Worm (Caenorhabditis elegans) whole organism, L4 larva: Measurements from ENCODE around the gene sri-25.
A peak's percentile ranks its signal among the peaks of the same experiment; 100 is the strongest.

ENCODE experiments used
- F26F4.8 ChIP-seq: fragments of 200-800 bp; sonication (Bioruptor generic); conservative IDR thresholded peaks from 2 replicates; pipeline ENCODE4 v1.3.6; 2022; ENCODE audit warnings: missing genetic modification characterization, missing compliant biosample characterization
- F37D6.2 ChIP-seq: sonication (generic microtip); optimal IDR thresholded peaks from 2 replicates; lab custom pipeline; 2016; ENCODE audit warnings: mild to moderate bottlenecking, missing genetic modification characterization, missing compliant biosample characterization
- F49E8.2 ChIP-seq: sonication (generic microtip); optimal IDR thresholded peaks from 2 replicates; lab custom pipeline; 2016; ENCODE audit warnings: missing compliant biosample characterization, mild to moderate bottlenecking, missing genetic modification characterization, borderline replicate concordance
- R02D3.7 ChIP-seq: fragments of 150-350 bp; sonication (generic microtip); optimal IDR thresholded peaks from 3 replicates; lab custom pipeline; 2014; ENCODE audit warnings: missing biosample characterization, missing genetic modification characterization
- T20F7.1 ChIP-seq: fragments of 200-800 bp; sonication (Bioruptor generic); optimal IDR thresholded peaks from 2 replicates; lab custom pipeline; 2018; ENCODE audit warnings: mild to moderate bottlenecking, missing genetic modification characterization, missing compliant biosample characterization
- Y105C5A.15 ChIP-seq: fragments of 200-800 bp; sonication (Bioruptor generic); IDR thresholded peaks from 2 replicates; pipeline ENCODE4 v1.3.6; 2022; ENCODE audit warnings: missing genetic modification characterization, missing compliant biosample characterization
- Y5F2A.4 ChIP-seq: fragments of 200-800 bp; sonication (Bioruptor generic); optimal IDR thresholded peaks from 2 replicates; lab custom pipeline; 2018; ENCODE audit warnings: mild to moderate bottlenecking, missing genetic modification characterization, missing compliant biosample characterization
- Y75B8A.6 ChIP-seq: fragments of 200-800 bp; sonication (Bioruptor generic); IDR thresholded peaks from 2 replicates; pipeline ENCODE4 v1.3.6; 2022; ENCODE audit warnings: missing genetic modification reagents, missing genetic modification characterization, missing compliant biosample characterization
- ZK337.2 ChIP-seq: fragments of 200-800 bp; sonication (Bioruptor generic); IDR thresholded peaks from 2 replicates; pipeline ENCODE4 v1.3.6; 2022; ENCODE audit warnings: missing genetic modification reagents, missing genetic modification characterization, missing compliant biosample characterization
- ama-1 ChIP-seq: fragments of 150-350 bp; optimal IDR thresholded peaks from 2 replicates; lab custom pipeline; 2014; ENCODE audit warnings: inconsistent platforms, mixed read lengths
- attf-4 ChIP-seq: sonication (generic microtip); optimal IDR thresholded peaks from 3 replicates; lab custom pipeline; 2017; ENCODE audit warnings: missing biosample characterization, missing genetic modification characterization
- ceh-20 ChIP-seq: fragments of 200-800 bp; sonication (Bioruptor generic); IDR thresholded peaks from 2 replicates; pipeline ENCODE4 v1.3.6; 2022; ENCODE audit warnings: missing genetic modification reagents, missing genetic modification characterization, missing compliant biosample characterization
- cey-2 ChIP-seq: sonication (generic microtip); optimal IDR thresholded peaks from 3 replicates; lab custom pipeline; 2017; ENCODE audit warnings: missing genetic modification characterization, mild to moderate bottlenecking, missing compliant biosample characterization, antibody characterized with exemption, borderline replicate concordance; ENCODE audit not compliant: insufficient read depth
- ctbp-1 ChIP-seq: fragments of 200-800 bp; sonication (Bioruptor generic); IDR thresholded peaks from 2 replicates; pipeline ENCODE4 v1.3.6; 2022; ENCODE audit warnings: missing genetic modification reagents, missing genetic modification characterization, missing compliant biosample characterization
- daf-16 ChIP-seq, 3 experiments: sonication (generic microtip); optimal IDR thresholded peaks; 2 replicates each; lab custom pipeline; 2016 to 2017; ENCODE audit warnings: missing genetic modification characterization in 3 of 3, missing genetic modification reagents in 3 of 3, mild to moderate bottlenecking in 2 of 3, missing compliant biosample characterization in 2 of 3, missing biosample characterization in 1 of 3, moderate library complexity in 1 of 3
- daf-19 ChIP-seq: fragments of 200-800 bp; sonication (Bioruptor generic); conservative IDR thresholded peaks from 2 replicates; pipeline ENCODE4 v1.3.6; 2022; ENCODE audit warnings: missing genetic modification characterization, missing compliant biosample characterization
- dmd-8 ChIP-seq: fragments of 200-800 bp; sonication (Bioruptor generic); IDR thresholded peaks from 2 replicates; pipeline ENCODE4 v1.3.6; 2022; ENCODE audit warnings: missing genetic modification characterization, missing compliant biosample characterization
- duxl-1 ChIP-seq: sonication (generic microtip); optimal IDR thresholded peaks from 2 replicates; lab custom pipeline; 2016; ENCODE audit warnings: mild to moderate bottlenecking, missing genetic modification characterization, moderate library complexity, missing compliant biosample characterization; ENCODE audit not compliant: poor library complexity
- fkh-10 ChIP-seq: fragments of 150-350 bp; optimal IDR thresholded peaks from 2 replicates; lab custom pipeline; 2014; ENCODE audit warnings: missing biosample characterization, missing genetic modification reagents, missing genetic modification characterization
- fos-1 ChIP-seq: fragments of 150-350 bp; optimal IDR thresholded peaks from 2 replicates; lab custom pipeline; 2014; ENCODE audit warnings: missing biosample characterization, missing genetic modification characterization
- hif-1 ChIP-seq, 2 experiments: sonication (generic microtip); optimal IDR thresholded peaks; 2 replicates each; lab custom pipeline; 2016 to 2017; ENCODE audit warnings: missing compliant biosample characterization in 2 of 2, missing genetic modification characterization in 2 of 2, missing genetic modification reagents in 2 of 2, missing genotype in 2 of 2, mild to moderate bottlenecking in 1 of 2
- hlh-11 ChIP-seq: fragments of 200-800 bp; sonication (Bioruptor generic); optimal IDR thresholded peaks from 2 replicates; lab custom pipeline; 2018; ENCODE audit warnings: mild to moderate bottlenecking, missing genetic modification characterization, missing compliant biosample characterization
- hlh-30 ChIP-seq: sonication (generic microtip); optimal IDR thresholded peaks from 2 replicates; lab custom pipeline; 2017; ENCODE audit warnings: antibody characterized with exemption, mild to moderate bottlenecking, missing genetic modification characterization, missing compliant biosample characterization; ENCODE audit not compliant: insufficient read depth
- jun-1 ChIP-seq: fragments of 150-350 bp; optimal IDR thresholded peaks from 2 replicates; lab custom pipeline; 2014; ENCODE audit warnings: missing biosample characterization, missing genetic modification reagents, missing genetic modification characterization
- lin-15B ChIP-seq: fragments of 150-350 bp; sonication (generic microtip); optimal IDR thresholded peaks from 3 replicates; lab custom pipeline; 2014; ENCODE audit warnings: missing biosample characterization, missing genetic modification characterization
- lin-38 ChIP-seq: fragments of 200-800 bp; sonication (Bioruptor generic); IDR thresholded peaks from 2 replicates; pipeline ENCODE4 v1.3.6; 2022; ENCODE audit warnings: missing genetic modification reagents, missing genetic modification characterization, missing compliant biosample characterization
- lir-3 ChIP-seq: sonication (generic microtip); optimal IDR thresholded peaks from 2 replicates; lab custom pipeline; 2016; ENCODE audit warnings: mild to moderate bottlenecking, missing genetic modification characterization, missing compliant biosample characterization
- mdl-1 ChIP-seq, 2 experiments: fragments of 150-350 bp in 1 of 2; sonication (generic microtip) in 1 of 2; optimal IDR thresholded peaks; 2 replicates each; lab custom pipeline; 2014 to 2017; ENCODE audit warnings: missing biosample characterization in 2 of 2, missing genetic modification characterization in 2 of 2
- mep-1 ChIP-seq: fragments of 150-350 bp; sonication (generic microtip); optimal IDR thresholded peaks from 3 replicates; lab custom pipeline; 2014; ENCODE audit warnings: missing biosample characterization, missing genetic modification characterization
- nhr-10 ChIP-seq: fragments of 150-350 bp; optimal IDR thresholded peaks from 2 replicates; lab custom pipeline; 2014; ENCODE audit warnings: missing biosample characterization, missing genetic modification characterization
- nhr-102 ChIP-seq: sonication (generic microtip); optimal IDR thresholded peaks from 2 replicates; lab custom pipeline; 2016; ENCODE audit warnings: mild to moderate bottlenecking, missing genetic modification characterization, moderate library complexity, missing compliant biosample characterization
- nhr-237 ChIP-seq: sonication (generic microtip); optimal IDR thresholded peaks from 2 replicates; lab custom pipeline; 2017; ENCODE audit warnings: missing biosample characterization, missing genetic modification characterization
- nhr-25 ChIP-seq: sonication (generic microtip); optimal IDR thresholded peaks from 2 replicates; lab custom pipeline; 2017; ENCODE audit warnings: missing genetic modification characterization, mild to moderate bottlenecking, missing compliant biosample characterization, antibody characterized with exemption, moderate library complexity, borderline replicate concordance; ENCODE audit not compliant: insufficient read depth
- nhr-41 ChIP-seq: fragments of 200-800 bp; sonication (Bioruptor generic); IDR thresholded peaks from 2 replicates; pipeline ENCODE4 v1.3.6; 2022; ENCODE audit warnings: missing genetic modification reagents, missing genetic modification characterization, missing compliant biosample characterization
- nhr-77 ChIP-seq: fragments of 150-350 bp; optimal IDR thresholded peaks from 2 replicates; lab custom pipeline; 2014; ENCODE audit warnings: missing biosample characterization, missing genetic modification characterization
- pha-4 ChIP-seq, 2 experiments: fragments of 150-350 bp in 1 of 2; fragments of 200-800 bp in 1 of 2; sonication (Bioruptor generic) in 1 of 2; IDR thresholded peaks in 1 of 2; optimal IDR thresholded peaks in 1 of 2; 2 replicates each; pipeline versions ENCODE4 v1.3.6 to Lab custom; 2014 to 2022; ENCODE audit warnings: missing genetic modification characterization in 2 of 2, missing genetic modification reagents in 2 of 2, missing biosample characterization in 1 of 2, missing compliant biosample characterization in 1 of 2
- php-3 ChIP-seq: fragments of 200-800 bp; sonication (Bioruptor generic); IDR thresholded peaks from 2 replicates; pipeline ENCODE4 v1.3.6; 2022; ENCODE audit warnings: missing genetic modification reagents, missing genetic modification characterization, missing compliant biosample characterization
- pqm-1 ChIP-seq: sonication (generic microtip); optimal IDR thresholded peaks from 2 replicates; lab custom pipeline; 2017; ENCODE audit warnings: missing biosample characterization, missing genetic modification characterization
- rbr-2 ChIP-seq: sonication (generic microtip); optimal IDR thresholded peaks from 2 replicates; lab custom pipeline; 2016; ENCODE audit warnings: missing genotype, missing genetic modification characterization, missing compliant biosample characterization
- sdz-12 ChIP-seq: fragments of 200-800 bp; sonication (Bioruptor generic); optimal IDR thresholded peaks from 2 replicates; lab custom pipeline; 2018; ENCODE audit warnings: mild to moderate bottlenecking, missing genetic modification characterization, missing compliant biosample characterization
- set-16 ChIP-seq: fragments of 200-800 bp; sonication (Bioruptor generic); IDR thresholded peaks from 2 replicates; pipeline ENCODE4 v1.3.6; 2022; ENCODE audit warnings: missing genetic modification reagents, missing genetic modification characterization, missing compliant biosample characterization
- snpc-1.2 ChIP-seq: fragments of 200-800 bp; sonication (Bioruptor generic); IDR thresholded peaks from 2 replicates; pipeline ENCODE4 v1.3.6; 2022; ENCODE audit warnings: missing genetic modification reagents, missing genetic modification characterization, missing compliant biosample characterization
- spr-3 ChIP-seq: fragments of 200-800 bp; sonication (Bioruptor generic); optimal IDR thresholded peaks from 2 replicates; lab custom pipeline; 2018; ENCODE audit warnings: mild to moderate bottlenecking, missing genetic modification characterization, missing compliant biosample characterization
- tag-97 ChIP-seq: fragments of 200-800 bp; sonication (Bioruptor generic); IDR thresholded peaks from 2 replicates; pipeline ENCODE4 v1.3.6; 2022; ENCODE audit warnings: missing genetic modification characterization, missing compliant biosample characterization
- unc-130 ChIP-seq: sonication (generic microtip); optimal IDR thresholded peaks from 2 replicates; lab custom pipeline; 2016; ENCODE audit warnings: missing genetic modification reagents, missing genetic modification characterization, missing compliant biosample characterization
- unc-62 ChIP-seq, 3 experiments: fragments of 150-350 bp in 1 of 3; sonication (generic microtip); optimal IDR thresholded peaks in 2 of 3; peaks in 1 of 3; 1 replicate in 1 of 3; 2 replicates in 2 of 3; lab custom pipeline; 2014 to 2017; ENCODE audit warnings: missing biosample characterization in 3 of 3, missing genetic modification characterization in 3 of 3, missing genetic modification reagents in 3 of 3, missing genotype in 1 of 3
- vab-7 ChIP-seq: fragments of 200-800 bp; sonication (Bioruptor generic); IDR thresholded peaks from 2 replicates; pipeline ENCODE4 v1.3.6; 2022; ENCODE audit warnings: missing genetic modification reagents, missing genetic modification characterization, missing compliant biosample characterization
- zfp-3 ChIP-seq: fragments of 200-800 bp; sonication (Bioruptor generic); conservative IDR thresholded peaks from 2 replicates; pipeline ENCODE4 v1.3.6; 2022; ENCODE audit warnings: missing genetic modification reagents, missing genetic modification characterization, missing compliant biosample characterization
- zip-2 ChIP-seq: fragments of 150-350 bp; optimal IDR thresholded peaks from 2 replicates; lab custom pipeline; 2014; ENCODE audit warnings: missing biosample characterization, missing genetic modification characterization

Gene sri-25

ce11 chrV:15189567-15189966 is 27.2 kb upstream of the sri-25 start, which contains the start of gene cyn-3 (continued):
- peak; percentile 79 for TF ChIP-seq hlh-30 (tag; lab: Kevin White, UChicago)
- TF ChIP-seq ama-1 (lab: Kevin White, UChicago) = peak; percentile 2
- no peak for TF ChIP-seq zfp-3
- TF ChIP-seq ctbp-1 (GFP tag; lab: Robert Waterston, UW) = peak; percentile 67
- TF ChIP-seq ceh-20 (GFP tag; lab: Robert Waterston, UW) = no peak
- peak; percentile 45 for TF ChIP-seq F37D6.2
- TF ChIP-seq F26F4.8 (GFP tag; lab: Robert Waterston, UW) = no peak
- peak; percentile 28; the same call in 1 of the 2 replicates for TF ChIP-seq snpc-1.2 (GFP tag; lab: Robert Waterston, UW)
- TF ChIP-seq nhr-237 = no peak
- peak; percentile 51 for TF ChIP-seq duxl-1 (tag; lab: Kevin White, UChicago)
- no peak for TF ChIP-seq Y5F2A.4 (GFP tag; lab: Kevin White, UChicago)
- TF ChIP-seq fkh-10 (GFP tag; lab: Kevin White, UChicago) = peak; percentile 81
- TF ChIP-seq unc-130 (GFP tag; lab: Kevin White, UChicago) = peak; percentile 31
- no peak for TF ChIP-seq cey-2 (tag; lab: Kevin White, UChicago)
- TF ChIP-seq rbr-2 (tag; lab: Kevin White, UChicago) = peak; percentile 81
- TF ChIP-seq daf-19 = no peak
- TF ChIP-seq nhr-41 (GFP tag; lab: Robert Waterston, UW) = no peak
- peak in 1 of 2 experiments; percentile 85 for TF ChIP-seq unc-62 (GFP tag; optimal IDR thresholded peaks at IDR 0.05 in 1 of 2; lab: Kevin White, UChicago)
- no peak for TF ChIP-seq unc-62 (tag; optimal IDR thresholded peaks at IDR 0.05; lab: Kevin White, UChicago)
- TF ChIP-seq fos-1 = no peak
- TF ChIP-seq pha-4 (GFP tag; IDR thresholded peaks at IDR 0.05; lab: Robert Waterston, UW) = 0 out of 2 replicates have a peak, but pooled peaks have one; percentile 44
- TF ChIP-seq pha-4 (tag; optimal IDR thresholded peaks at IDR 0.05; lab: Kevin White, UChicago) = peak; percentile 71
- TF ChIP-seq pqm-1 (tag; lab: Kevin White, UChicago) = no peak
- TF ChIP-seq spr-3 (GFP tag; lab: Kevin White, UChicago) = no peak
- no peak for TF ChIP-seq ZK337.2
- no peak for TF ChIP-seq lir-3 (tag; lab: Kevin White, UChicago)
- TF ChIP-seq lin-15B (tag; lab: Kevin White, UChicago) = peak; percentile 46
- TF ChIP-seq set-16 (GFP tag; lab: Robert Waterston, UW) = no peak
- no peak for TF ChIP-seq php-3 (GFP tag; lab: Robert Waterston, UW)
- TF ChIP-seq nhr-25 = peak; percentile 28
- no peak for TF ChIP-seq Y105C5A.15 (GFP tag; lab: Robert Waterston, UW)
- no peak for TF ChIP-seq jun-1 (tag; lab: Kevin White, UChicago)
- TF ChIP-seq mdl-1 (tag; optimal IDR thresholded peaks at IDR 0.05; lab: Kevin White, UChicago) = peak in 1 of 2 experiments; percentile 31
- TF ChIP-seq dmd-8 (GFP tag; lab: Robert Waterston, UW) = no peak
- peak in 1 of 2 experiments; percentile 60 for TF ChIP-seq hif-1 (tag; optimal IDR thresholded peaks at IDR 0.05; lab: Kevin White, UChicago)
- no peak for TF ChIP-seq Y75B8A.6 (GFP tag; lab: Robert Waterston, UW)
- TF ChIP-seq nhr-10 (tag; lab: Kevin White, UChicago) = no peak
- TF ChIP-seq zip-2 (tag; lab: Kevin White, UChicago) = no peak
- TF ChIP-seq nhr-77 = peak; percentile 82
- peak in 1 of 2 experiments; percentile 35 for TF ChIP-seq daf-16 (GFP tag; optimal IDR thresholded peaks at IDR 0.05; lab: Kevin White, UChicago)
- peak; percentile 65 for TF ChIP-seq daf-16 (tag; optimal IDR thresholded peaks at IDR 0.05; lab: Kevin White, UChicago)
- peak; percentile 73 for TF ChIP-seq hlh-11 (tag; lab: Kevin White, UChicago)
- no peak for TF ChIP-seq F49E8.2 (tag; lab: Kevin White, UChicago)
- TF ChIP-seq R02D3.7 = no peak
- TF ChIP-seq tag-97 (GFP tag; lab: Robert Waterston, UW) = no peak
- no peak for TF ChIP-seq sdz-12 (GFP tag; lab: Kevin White, UChicago)
- TF ChIP-seq mep-1 (tag; lab: Kevin White, UChicago) = peak; percentile 86
- no peak for TF ChIP-seq vab-7
- TF ChIP-seq attf-4 (tag; lab: Kevin White, UChicago) = no peak
- TF ChIP-seq nhr-102 (tag; lab: Kevin White, UChicago) = peak; percentile 41
- TF ChIP-seq T20F7.1 (GFP tag; lab: Kevin White, UChicago) = peak; percentile 77
- TF ChIP-seq lin-38 (GFP tag; lab: Robert Waterston, UW) = peak; percentile 98
